1 fruit fly cellular context compared by ENCODE assay signal in the genomic region with DNA sequence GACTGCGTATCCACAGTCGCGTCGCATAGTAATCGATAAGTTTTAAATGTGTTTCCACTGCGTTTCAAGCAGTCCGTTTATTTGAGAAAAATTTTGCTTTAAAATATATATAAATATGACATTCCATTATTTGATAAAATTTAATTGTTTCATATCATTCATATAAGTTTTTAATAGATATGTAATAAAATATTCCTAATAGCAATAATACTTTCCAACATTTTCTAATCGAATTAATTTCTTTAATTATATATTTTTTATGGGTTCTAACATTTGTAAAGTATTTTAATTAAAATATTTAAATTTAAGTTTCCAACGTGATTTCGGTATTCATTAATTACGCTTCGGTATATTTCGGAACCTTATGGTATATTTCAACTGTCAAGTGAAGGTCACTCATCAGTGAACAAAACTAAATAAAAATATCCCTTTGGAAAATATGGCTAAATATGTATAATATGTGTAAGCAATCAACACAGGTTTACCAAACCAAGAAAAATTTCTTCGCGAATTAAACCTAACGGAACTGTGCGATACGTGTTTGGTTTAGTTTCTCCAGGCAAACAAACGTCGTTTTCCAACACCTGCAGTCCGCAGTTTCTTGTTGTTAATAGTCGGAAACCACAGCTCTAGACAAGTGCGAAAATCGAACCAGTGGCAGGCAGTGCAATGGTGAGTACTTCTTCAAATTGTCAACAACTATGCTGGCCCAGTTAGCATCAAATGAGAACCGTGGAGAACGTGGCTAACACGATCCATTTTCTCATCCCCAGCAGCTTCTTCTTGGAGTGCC.
TF ChIP-seq lines count a peak whose summit lies in the region.

TSS of gene CG7739 (minus strand) at position 8 of the 793 bp plus-strand sequence.
TSS of gene SCCRO (plus strand) at position 370 of the 793 bp plus-strand sequence.

TF ChIP-seq in whole organism, embryonic, 481 proteins besides CTCF, POLR2A, EP300 and RAD21 (continued from another document and continues in another):
- TF ChIP-seq esg (GFP tag; conservative IDR thresholded peaks at IDR 0.05; lab: Robert Waterston, UW) (peak; percentile 35; the same call in 1 of the 2 replicates), CG2129 (GFP tag; IDR thresholded peaks at IDR 0.05; lab: Robert Waterston, UW; ENCODE audit: partially characterized antibody) (no peak), CG12942 (GFP tag; optimal IDR thresholded peaks at IDR 0.05; lab: Kevin White, UChicago) (peak; percentile 63), fd3F (GFP tag; optimal IDR thresholded peaks at IDR 0.05; lab: Kevin White, UChicago) (peak; percentile 59), lmd (GFP tag; IDR thresholded peaks at IDR 0.05; lab: Robert Waterston, UW) (peak; percentile 61; the same call in 1 of the 2 replicates), klu (GFP tag; IDR thresholded peaks at IDR 0.05; lab: Robert Waterston, UW) (no peak), CG6272 (GFP tag; IDR thresholded peaks at IDR 0.05; lab: Robert Waterston, UW) (peak; percentile 64; the same call in 1 of the 2 replicates), chm (GFP tag; IDR thresholded peaks at IDR 0.05; lab: Robert Waterston, UW) (peak; percentile 59; the same call in 1 of the 2 replicates), pzg (GFP tag; optimal IDR thresholded peaks at IDR 0.05; lab: Kevin White, UChicago) (peak; percentile 36), CG7839 (tag; optimal IDR thresholded peaks at IDR 0.05; lab: Kevin White, UChicago) (peak; percentile 75), Scr (GFP tag; IDR thresholded peaks at IDR 0.05; lab: Robert Waterston, UW; ENCODE audit: partially characterized antibody) (peak; percentile 66), H2.0 (GFP tag; IDR thresholded peaks at IDR 0.05; lab: Robert Waterston, UW) (peak; percentile 81), CG31224 (GFP tag; IDR thresholded peaks at IDR 0.05; lab: Robert Waterston, UW) (peak; percentile 59), dan (GFP tag; IDR thresholded peaks at IDR 0.05; lab: Robert Waterston, UW) (no peak), CG15696 (tag; optimal IDR thresholded peaks at IDR 0.05; lab: Kevin White, UChicago) (peak; percentile 43), Nf-YB (GFP tag; optimal IDR thresholded peaks at IDR 0.05; lab: Kevin White, UChicago) (peak; percentile 27), dm (GFP tag; optimal IDR thresholded peaks at IDR 0.05; lab: Kevin White, UChicago) (peak; percentile 12), CG3407 (GFP tag; optimal IDR thresholded peaks at IDR 0.05; lab: Kevin White, UChicago) (no peak), ewg (GFP tag; optimal IDR thresholded peaks at IDR 0.05; lab: Kevin White, UChicago) (no peak), kah (GFP tag; optimal IDR thresholded peaks at IDR 0.05; lab: Kevin White, UChicago) (no peak), Sry-β (GFP tag; optimal IDR thresholded peaks at IDR 0.05; lab: Kevin White, UChicago) (no peak), CG9932 (GFP tag; IDR thresholded peaks at IDR 0.05; lab: Robert Waterston, UW) (peak; percentile 81), CG13296 (GFP tag; optimal IDR thresholded peaks at IDR 0.05; lab: Kevin White, UChicago) (peak; percentile 51), CG8290 (GFP tag; optimal IDR thresholded peaks at IDR 0.05; lab: Kevin White, UChicago) (no peak), CG8290 (tag; optimal IDR thresholded peaks at IDR 0.05; lab: Kevin White, UChicago) (no peak), CG34224 (GFP tag; IDR thresholded peaks at IDR 0.05; lab: Robert Waterston, UW; ENCODE audit: partially characterized antibody) (peak; percentile 56; the same call in 1 of the 3 replicates), CHES-1-like (GFP tag; optimal IDR thresholded peaks at IDR 0.05; lab: Kevin White, UChicago) (peak; percentile 46), gsb-n (tag; optimal IDR thresholded peaks at IDR 0.05; lab: Kevin White, UChicago) (peak; percentile 65), CG15011 (GFP tag; optimal IDR thresholded peaks at IDR 0.05; lab: Kevin White, UChicago) (no peak), Myb (GFP tag; optimal IDR thresholded peaks at IDR 0.05; lab: Kevin White, UChicago) (no peak), Lhr (GFP tag; optimal IDR thresholded peaks at IDR 0.05; lab: Kevin White, UChicago) (no peak), CG10147 (GFP tag; optimal IDR thresholded peaks at IDR 0.05; lab: Kevin White, UChicago) (peak; percentile 11), jigr1 (GFP tag; IDR thresholded peaks at IDR 0.05; lab: Robert Waterston, UW) (no peak), dmrt11E (tag; optimal IDR thresholded peaks at IDR 0.05; lab: Kevin White, UChicago) (peak; percentile 50), Bteb2 (GFP tag; optimal IDR thresholded peaks at IDR 0.05; lab: Kevin White, UChicago) (no peak), CG17612 (GFP tag; IDR thresholded peaks at IDR 0.05; lab: Robert Waterston, UW) (0 out of 2 replicates have a peak, but pooled peaks have one; percentile 27), lab (GFP tag; optimal IDR thresholded peaks at IDR 0.05; lab: Kevin White, UChicago) (no peak), CG11456 (GFP tag; IDR thresholded peaks at IDR 0.05; lab: Robert Waterston, UW) (no peak; the same call in 1 of the 3 replicates), az2 (GFP tag; optimal IDR thresholded peaks at IDR 0.05; lab: Kevin White, UChicago) (peak; percentile 15), oc (tag; optimal IDR thresholded peaks at IDR 0.05; lab: Kevin White, UChicago) (no peak), h (optimal IDR thresholded peaks at IDR 0.05; lab: Kevin White, UChicago) (no peak), hth (optimal IDR thresholded peaks at IDR 0.05; lab: Kevin White, UChicago) (no peak), HmgD (GFP tag; optimal IDR thresholded peaks at IDR 0.05; lab: Kevin White, UChicago) (no peak), CG32532 (GFP tag; IDR thresholded peaks at IDR 0.05; lab: Robert Waterston, UW) (peak; percentile 87), prd (optimal IDR thresholded peaks at IDR 0.05; lab: Kevin White, UChicago) (no peak), prd (GFP tag; IDR thresholded peaks at IDR 0.05; lab: Robert Waterston, UW) (peak; percentile 51; the same call in 1 of the 3 replicates), sug (tag; optimal IDR thresholded peaks at IDR 0.05; lab: Kevin White, UChicago) (peak; percentile 17), zfh1 (GFP tag; IDR thresholded peaks at IDR 0.05; lab: Robert Waterston, UW) (peak; percentile 64; the same call in 2 of the 3 replicates), insv (GFP tag; optimal IDR thresholded peaks at IDR 0.05; lab: Kevin White, UChicago) (no peak), CG11504 (tag; optimal IDR thresholded peaks at IDR 0.05; lab: Kevin White, UChicago) (no peak), Nf-YA (GFP tag; IDR thresholded peaks at IDR 0.05; lab: Robert Waterston, UW) (no peak), tin (GFP tag; optimal IDR thresholded peaks at IDR 0.05; lab: Kevin White, UChicago) (peak; percentile 65), lola (GFP tag; optimal IDR thresholded peaks at IDR 0.05; lab: Kevin White, UChicago) (peak in 1 of 3 experiments; percentile 45), CoRest (tag; optimal IDR thresholded peaks at IDR 0.05; lab: Kevin White, UChicago) (peak; percentile 74), CG4707 (GFP tag; optimal IDR thresholded peaks at IDR 0.05; lab: Kevin White, UChicago) (no peak), CG1792 (GFP tag; optimal IDR thresholded peaks at IDR 0.05; lab: Kevin White, UChicago) (no peak), her (GFP tag; optimal IDR thresholded peaks at IDR 0.05; lab: Kevin White, UChicago) (peak; percentile 10), chif (GFP tag; optimal IDR thresholded peaks at IDR 0.05; lab: Kevin White, UChicago) (no peak), Neu2 (GFP tag; optimal IDR thresholded peaks at IDR 0.05; lab: Kevin White, UChicago; ENCODE audit: borderline replicate concordance) (no peak), cwo (GFP tag; optimal IDR thresholded peaks at IDR 0.05; lab: Kevin White, UChicago) (no peak), btn (GFP tag; optimal IDR thresholded peaks at IDR 0.05; lab: Kevin White, UChicago) (no peak), pb (GFP tag; optimal IDR thresholded peaks at IDR 0.05; lab: Kevin White, UChicago) (no peak), pho (GFP tag; optimal IDR thresholded peaks at IDR 0.05; lab: Kevin White, UChicago) (peak; percentile 25), repo (GFP tag; optimal IDR thresholded peaks at IDR 0.05; lab: Kevin White, UChicago) (no peak), CG4730 (GFP tag; IDR thresholded peaks at IDR 0.05; lab: Robert Waterston, UW) (peak; percentile 56; the same call in 1 of the 2 replicates), da (GFP tag; optimal IDR thresholded peaks at IDR 0.05; lab: Kevin White, UChicago) (no peak), Antp (GFP tag; optimal IDR thresholded peaks at IDR 0.05; lab: Kevin White, UChicago) (peak; percentile 26), tx (GFP tag; optimal IDR thresholded peaks at IDR 0.05; lab: Kevin White, UChicago) (no peak), Tbp (GFP tag; optimal IDR thresholded peaks at IDR 0.05; lab: Kevin White, UChicago) (no peak), bcd (GFP tag; optimal IDR thresholded peaks at IDR 0.05; lab: Kevin White, UChicago) (no peak), Ets65A (GFP tag; lab: Kevin White, UChicago) (peak; percentile 92), ERR (GFP tag; optimal IDR thresholded peaks at IDR 0.05; lab: Kevin White, UChicago) (no peak), tna (GFP tag; IDR thresholded peaks at IDR 0.05; lab: Robert Waterston, UW; ENCODE audit: partially characterized antibody) (no peak), hkb (optimal IDR thresholded peaks at IDR 0.05; lab: Kevin White, UChicago) (no peak), hkb (GFP tag; IDR thresholded peaks at IDR 0.05; lab: Robert Waterston, UW) (no peak), CG10267 (tag; optimal IDR thresholded peaks at IDR 0.05; lab: Kevin White, UChicago) (peak; percentile 86), CG12219 (GFP tag; optimal IDR thresholded peaks at IDR 0.05; lab: Kevin White, UChicago) (no peak), phol (tag; optimal IDR thresholded peaks at IDR 0.05; lab: Kevin White, UChicago) (peak; percentile 70), CG4820 (GFP tag; optimal IDR thresholded peaks at IDR 0.05; lab: Kevin White, UChicago) (peak; percentile 5), CG7556 (GFP tag; optimal IDR thresholded peaks at IDR 0.05; lab: Kevin White, UChicago) (peak; percentile 33), CG2678 (tag; optimal IDR thresholded peaks at IDR 0.05; lab: Kevin White, UChicago) (peak; percentile 74), CG2199 (GFP tag; IDR thresholded peaks at IDR 0.05; lab: Robert Waterston, UW) (no peak), crp (GFP tag; optimal IDR thresholded peaks at IDR 0.05; lab: Kevin White, UChicago) (peak in 1 of 2 experiments; percentile 70), CG8281 (tag; optimal IDR thresholded peaks at IDR 0.05; lab: Kevin White, UChicago) (no peak), CG14965 (GFP tag; optimal IDR thresholded peaks at IDR 0.05; lab: Kevin White, UChicago; ENCODE audit: borderline replicate concordance) (no peak), Camta (GFP tag; optimal IDR thresholded peaks at IDR 0.05; lab: Kevin White, UChicago) (no peak), D19A (tag; optimal IDR thresholded peaks at IDR 0.05; lab: Kevin White, UChicago) (peak; percentile 47), fd96Cb (tag; optimal IDR thresholded peaks at IDR 0.05; lab: Kevin White, UChicago) (peak; percentile 33), lbe (GFP tag; optimal IDR thresholded peaks at IDR 0.05; lab: Kevin White, UChicago) (no peak), ase (GFP tag; IDR thresholded peaks at IDR 0.05; lab: Robert Waterston, UW) (peak; percentile 28; the same call in 1 of the 3 replicates), pita (GFP tag; optimal IDR thresholded peaks at IDR 0.05; lab: Kevin White, UChicago) (no peak), Dfd (GFP tag; optimal IDR thresholded peaks at IDR 0.05; lab: Kevin White, UChicago) (no peak), CG16863 (GFP tag; optimal IDR thresholded peaks at IDR 0.05; lab: Kevin White, UChicago) (no peak), Elba2 (GFP tag; optimal IDR thresholded peaks at IDR 0.05; lab: Kevin White, UChicago) (peak; percentile 89), Meics (GFP tag; optimal IDR thresholded peaks at IDR 0.05; lab: Kevin White, UChicago) (no peak), Med (GFP tag; lab: Kevin White, UChicago) (peak; percentile 92), Hmx (GFP tag; optimal IDR thresholded peaks at IDR 0.05; lab: Kevin White, UChicago) (no peak), CG10366 (GFP tag; IDR thresholded peaks at IDR 0.05; lab: Robert Waterston, UW) (peak; percentile 70), cas (GFP tag; IDR thresholded peaks at IDR 0.05; lab: Robert Waterston, UW) (peak; percentile 78), Poxn (GFP tag; IDR thresholded peaks at IDR 0.05; lab: Robert Waterston, UW) (no peak), sqz (GFP tag; optimal IDR thresholded peaks at IDR 0.05; lab: Kevin White, UChicago) (no peak), ssp (GFP tag; IDR thresholded peaks at IDR 0.05; lab: Robert Waterston, UW) (peak; percentile 83), NfI (GFP tag; optimal IDR thresholded peaks at IDR 0.05; lab: Kevin White, UChicago) (peak; percentile 63), Eip74EF (GFP tag; optimal IDR thresholded peaks at IDR 0.05; lab: Kevin White, UChicago) (no peak), CG30403 (GFP tag; optimal IDR thresholded peaks at IDR 0.05; lab: Kevin White, UChicago) (peak; percentile 71), CG11085 (GFP tag; IDR thresholded peaks at IDR 0.05; lab: Robert Waterston, UW) (peak; percentile 66), CG18619 (GFP tag; optimal IDR thresholded peaks at IDR 0.05; lab: Kevin White, UChicago) (peak; percentile 35), Pdp1 (GFP tag; optimal IDR thresholded peaks at IDR 0.05; lab: Kevin White, UChicago) (peak in 1 of 2 experiments; percentile 3), E2f1 (GFP tag; IDR thresholded peaks at IDR 0.05; lab: Robert Waterston, UW) (peak; percentile 80), cato (GFP tag; optimal IDR thresholded peaks at IDR 0.05; lab: Kevin White, UChicago; ENCODE audit: borderline replicate concordance) (peak; percentile 5), pum (GFP tag; optimal IDR thresholded peaks at IDR 0.05; lab: Kevin White, UChicago) (no peak), Hand (GFP tag; optimal IDR thresholded peaks at IDR 0.05; lab: Kevin White, UChicago) (peak; percentile 4), Spps (tag; optimal IDR thresholded peaks at IDR 0.05; lab: Kevin White, UChicago) (no peak), Ssrp (tag; optimal IDR thresholded peaks at IDR 0.05; lab: Kevin White, UChicago) (peak; percentile 61), gem (tag; optimal IDR thresholded peaks at IDR 0.05; lab: Kevin White, UChicago) (peak; percentile 83), CG33557 (GFP tag; optimal IDR thresholded peaks at IDR 0.05; lab: Kevin White, UChicago) (no peak), slbo (GFP tag; IDR thresholded peaks at IDR 0.05; lab: Robert Waterston, UW) (peak; percentile 86), disco-r (GFP tag; optimal IDR thresholded peaks at IDR 0.05; lab: Kevin White, UChicago) (no peak), CG13624 (GFP tag; optimal IDR thresholded peaks at IDR 0.05; lab: Kevin White, UChicago) (peak; percentile 40), org-1 (GFP tag; optimal IDR thresholded peaks at IDR 0.05; lab: Kevin White, UChicago) (no peak), CG1832 (GFP tag; optimal IDR thresholded peaks at IDR 0.05; lab: Kevin White, UChicago) (no peak), sim (GFP tag; IDR thresholded peaks at IDR 0.05; lab: Robert Waterston, UW) (no peak)
